Worm (Caenorhabditis elegans) whole organism, L1 larva: ENCODE data around the gene ppm-1.A.

Experiments used
- C16A3.4 ChIP-seq: fragments of 150-350 bp; optimal IDR thresholded peaks from 2 replicates; lab custom pipeline; 2014; ENCODE audit warnings: missing biosample characterization, missing genetic modification characterization
- Y116A8C.19 ChIP-seq: sonication (generic microtip); optimal IDR thresholded peaks from 2 replicates; lab custom pipeline; 2016; ENCODE audit warnings: missing compliant biosample characterization, missing genetic modification characterization, borderline replicate concordance
- aha-1 ChIP-seq: fragments of 150-350 bp; optimal IDR thresholded peaks from 2 replicates; lab custom pipeline; 2014; ENCODE audit warnings: missing biosample characterization, missing genetic modification characterization
- ama-1 ChIP-seq: fragments of 150-350 bp; optimal IDR thresholded peaks from 2 replicates; lab custom pipeline; 2014
- blmp-1 ChIP-seq: fragments of 150-350 bp; optimal IDR thresholded peaks from 2 replicates; lab custom pipeline; 2014; ENCODE audit warnings: missing biosample characterization, missing genetic modification characterization
- ceh-8 ChIP-seq: fragments of 200-800 bp; sonication (Bioruptor generic); optimal IDR thresholded peaks from 2 replicates; lab custom pipeline; 2018; ENCODE audit warnings: mild to moderate bottlenecking, missing genetic modification characterization, moderate library complexity, missing compliant biosample characterization
- ceh-82 ChIP-seq, 3 experiments: fragments of 150-350 bp in 1 of 3; sonication (generic microtip) in 2 of 3; optimal IDR thresholded peaks; 2 replicates each; lab custom pipeline; 2014 to 2017; ENCODE audit warnings: missing biosample characterization in 3 of 3, missing genetic modification characterization in 3 of 3
- dpl-1 ChIP-seq, 3 experiments: fragments of 150-350 bp in 2 of 3; sonication (generic microtip) in 1 of 3; optimal IDR thresholded peaks; 2 replicates each; lab custom pipeline; 2014 to 2017; ENCODE audit warnings: missing biosample characterization in 3 of 3, missing genetic modification characterization in 3 of 3, missing genetic modification reagents in 3 of 3
- dsc-1 ChIP-seq: sonication (generic microtip); optimal IDR thresholded peaks from 2 replicates; lab custom pipeline; 2016; ENCODE audit warnings: mild to moderate bottlenecking, missing genetic modification characterization, missing compliant biosample characterization
- ets-5 ChIP-seq: fragments of 200-800 bp; sonication (Bioruptor generic); IDR thresholded peaks from 2 replicates; pipeline ENCODE4 v1.3.6; 2022; ENCODE audit warnings: missing genetic modification characterization, missing compliant biosample characterization
- fkh-10 ChIP-seq: sonication (generic microtip); optimal IDR thresholded peaks from 2 replicates; lab custom pipeline; 2017; ENCODE audit warnings: missing biosample characterization, missing genetic modification reagents, missing genetic modification characterization
- hlh-17 ChIP-seq: fragments of 200-800 bp; sonication (Bioruptor generic); optimal IDR thresholded peaks from 2 replicates; lab custom pipeline; 2018; ENCODE audit warnings: missing genetic modification characterization, mild to moderate bottlenecking, missing compliant biosample characterization, moderate library complexity, borderline replicate concordance
- jun-1 ChIP-seq: fragments of 150-350 bp; optimal IDR thresholded peaks from 2 replicates; lab custom pipeline; 2014; ENCODE audit warnings: missing biosample characterization, missing genetic modification reagents, missing genetic modification characterization
- lin-13 ChIP-seq: fragments of 150-350 bp; optimal IDR thresholded peaks from 2 replicates; lab custom pipeline; 2014; ENCODE audit warnings: missing biosample characterization, missing genetic modification reagents, missing genetic modification characterization
- lin-14 ChIP-seq: fragments of 200-800 bp; sonication (Bioruptor generic); optimal IDR thresholded peaks from 2 replicates; lab custom pipeline; 2018; ENCODE audit warnings: mild to moderate bottlenecking, missing genetic modification characterization, moderate library complexity, missing compliant biosample characterization
- lin-15B ChIP-seq: fragments of 150-350 bp; sonication (generic microtip); optimal IDR thresholded peaks from 3 replicates; lab custom pipeline; 2014; ENCODE audit warnings: missing biosample characterization, missing genetic modification characterization
- lir-3 ChIP-seq: sonication (generic microtip); optimal IDR thresholded peaks from 2 replicates; lab custom pipeline; 2016; ENCODE audit warnings: mild to moderate bottlenecking, missing genetic modification characterization, moderate library complexity, missing compliant biosample characterization; ENCODE audit not compliant: poor library complexity
- lsy-2 ChIP-seq, 2 experiments: fragments of 150-350 bp; optimal IDR thresholded peaks; 2 replicates each; lab custom pipeline; 2014; ENCODE audit warnings: missing biosample characterization in 2 of 2, missing genetic modification characterization in 2 of 2
- mef-2 ChIP-seq: fragments of 150-350 bp; optimal IDR thresholded peaks from 2 replicates; lab custom pipeline; 2014; ENCODE audit warnings: missing biosample characterization, missing genetic modification characterization
- mep-1 ChIP-seq: fragments of 150-350 bp; optimal IDR thresholded peaks from 2 replicates; lab custom pipeline; 2014; ENCODE audit warnings: missing biosample characterization, missing genetic modification characterization
- nhr-12 ChIP-seq: sonication (generic microtip); optimal IDR thresholded peaks from 2 replicates; lab custom pipeline; 2017; ENCODE audit warnings: missing biosample characterization, missing genetic modification characterization
- nhr-20 ChIP-seq: sonication (generic microtip); optimal IDR thresholded peaks from 2 replicates; lab custom pipeline; 2016; ENCODE audit warnings: mild to moderate bottlenecking, missing genetic modification characterization, missing compliant biosample characterization
- nhr-28 ChIP-seq: fragments of 150-350 bp; optimal IDR thresholded peaks from 2 replicates; lab custom pipeline; 2014; ENCODE audit warnings: missing biosample characterization, missing genetic modification characterization
- nhr-47 ChIP-seq: sonication (generic microtip); optimal IDR thresholded peaks from 2 replicates; lab custom pipeline; 2016; ENCODE audit warnings: mild to moderate bottlenecking, missing genetic modification characterization, moderate library complexity, missing compliant biosample characterization
- nhr-71 ChIP-seq: sonication (generic microtip); optimal IDR thresholded peaks from 2 replicates; lab custom pipeline; 2016; ENCODE audit warnings: mild to moderate bottlenecking, missing genetic modification characterization, moderate library complexity, missing compliant biosample characterization
- nhr-85 ChIP-seq: sonication (generic microtip); peaks from one replicate; lab custom pipeline; 2016; ENCODE audit warnings: missing genetic modification characterization, inconsistent platforms, missing compliant biosample characterization
- nhr-90 ChIP-seq: sonication (generic microtip); optimal IDR thresholded peaks from 2 replicates; lab custom pipeline; 2016; ENCODE audit warnings: mild to moderate bottlenecking, missing genetic modification characterization, missing compliant biosample characterization; ENCODE audit not compliant: poor library complexity
- pax-3 ChIP-seq: fragments of 200-800 bp; sonication (Bioruptor generic); optimal IDR thresholded peaks from 2 replicates; lab custom pipeline; 2018; ENCODE audit warnings: mild to moderate bottlenecking, missing genetic modification characterization, moderate library complexity, missing compliant biosample characterization
- rnt-1 ChIP-seq: sonication (generic microtip); optimal IDR thresholded peaks from 2 replicates; lab custom pipeline; 2016; ENCODE audit warnings: mild to moderate bottlenecking, missing genetic modification characterization, moderate library complexity, missing compliant biosample characterization
- skn-1 ChIP-seq: fragments of 150-350 bp; optimal IDR thresholded peaks from 2 replicates; lab custom pipeline; 2014; ENCODE audit warnings: missing biosample characterization, missing genetic modification characterization
- snpc-4 ChIP-seq: fragments of 150-350 bp; optimal IDR thresholded peaks from 2 replicates; lab custom pipeline; 2014; ENCODE audit warnings: missing biosample characterization, missing genetic modification characterization
- tbx-2 ChIP-seq: sonication (generic microtip); optimal IDR thresholded peaks from 2 replicates; lab custom pipeline; 2016; ENCODE audit warnings: missing genetic modification characterization, missing compliant biosample characterization
- unc-130 ChIP-seq: fragments of 150-350 bp; optimal IDR thresholded peaks from 2 replicates; lab custom pipeline; 2017; ENCODE audit warnings: missing biosample characterization, missing genetic modification characterization, inconsistent platforms
- unc-30 ChIP-seq: sonication (generic microtip); optimal IDR thresholded peaks from 2 replicates; lab custom pipeline; 2017; ENCODE audit warnings: missing biosample characterization, missing genetic modification characterization
- unc-62 ChIP-seq: fragments of 150-350 bp; optimal IDR thresholded peaks from 2 replicates; lab custom pipeline; 2014; ENCODE audit warnings: missing biosample characterization, missing genetic modification reagents, missing genetic modification characterization
- unc-98 ChIP-seq: fragments of 200-800 bp; sonication (Bioruptor generic); IDR thresholded peaks from 2 replicates; pipeline ENCODE4 v1.3.6; 2022; ENCODE audit warnings: missing genetic modification characterization, missing compliant biosample characterization

Gene ppm-1.A

ce11 chrV:10525902-10526301 is 10.3 kb downstream of the ppm-1.A start, which contains the start of the genes C35A5.8 and hda-11 (continued):
- TF ChIP-seq Y116A8C.19 (tag; lab: Kevin White, UChicago) (peak; percentile 65), nhr-71 (tag; lab: Kevin White, UChicago) (peak; percentile 88), ama-1 (lab: Kevin White, UChicago) (no peak), nhr-90 (tag; lab: Kevin White, UChicago) (peak; percentile 91), aha-1 (tag; lab: Kevin White, UChicago) (no peak), nhr-85 (peak; percentile 92), blmp-1 (tag; lab: Kevin White, UChicago) (peak; percentile 46), lin-13 (peak; percentile 36), ceh-82 (tag; optimal IDR thresholded peaks at IDR 0.05; lab: Kevin White, UChicago) (peak; percentile 46 to 59 (median 51)), nhr-12 (tag; lab: Kevin White, UChicago) (no peak), dpl-1 (GFP tag; optimal IDR thresholded peaks at IDR 0.05; lab: Kevin White, UChicago) (peak; percentile 64 to 75 (median 71)), dsc-1 (tag; lab: Kevin White, UChicago) (peak; percentile 88), lin-15B (tag; lab: Kevin White, UChicago) (peak; percentile 8)

- TF ChIP-seq dsc-1 (tag; lab: Kevin White, UChicago) (no peak), lin-14 (GFP tag; lab: Kevin White, UChicago) (peak; percentile 24), nhr-90 (tag; lab: Kevin White, UChicago) (no peak), fkh-10 (GFP tag; lab: Kevin White, UChicago) (peak; percentile 51)
These were observed 19.5 kb downstream of the ppm-1.A start for ce11 chrV:10516702-10517101.

- TF ChIP-seq unc-62 (no peak), nhr-12 (tag; lab: Kevin White, UChicago) (no peak), jun-1 (tag; lab: Kevin White, UChicago) (no peak), unc-98 (GFP tag; lab: Robert Waterston, UW) (no peak), nhr-28 (tag; lab: Kevin White, UChicago) (no peak), ama-1 (lab: Kevin White, UChicago) (no peak), C16A3.4 (tag; lab: Kevin White, UChicago) (no peak), lin-13 (no peak), ceh-82 (tag; optimal IDR thresholded peaks at IDR 0.05; lab: Kevin White, UChicago) (no peak), tbx-2 (tag; lab: Kevin White, UChicago) (no peak), rnt-1 (tag; lab: Kevin White, UChicago) (no peak), lsy-2 (tag; optimal IDR thresholded peaks at IDR 0.05; lab: Kevin White, UChicago) (no peak)
These were observed 21.9 kb downstream of the ppm-1.A start, which contains the start of gene dmsr-8 for ce11 chrV:10514271-10514670. TSS of gene dmsr-8 (minus strand) at chrV:10514371.

- no peak for TF ChIP-seq C16A3.4 (tag; lab: Kevin White, UChicago)
- TF ChIP-seq blmp-1 (tag; lab: Kevin White, UChicago), result peak; percentile 30
- TF ChIP-seq ceh-8 (GFP tag; lab: Kevin White, UChicago), result no peak
- peak; percentile 4 for TF ChIP-seq skn-1
- TF ChIP-seq nhr-71 (tag; lab: Kevin White, UChicago), result peak; percentile 20
- TF ChIP-seq unc-30, result no peak
- peak; percentile 22 for TF ChIP-seq rnt-1 (tag; lab: Kevin White, UChicago)
- TF ChIP-seq lin-14 (GFP tag; lab: Kevin White, UChicago), result peak; percentile 30
- peak; percentile 5 for TF ChIP-seq nhr-20 (tag; lab: Kevin White, UChicago)
These were observed 27.3 kb downstream of the ppm-1.A start, which contains the start of gene C35A5.6 for ce11 chrV:10508855-10509254. TSS of gene C35A5.6 (plus strand) at chrV:10509137.

- TF ChIP-seq mep-1 (tag; lab: Kevin White, UChicago), result no peak
- TF ChIP-seq ets-5 (GFP tag; lab: Robert Waterston, UW), result no peak
These were observed 30.6 kb downstream of the ppm-1.A start, which contains the start of gene C35A5.5 for ce11 chrV:10505553-10505952. TSS of gene C35A5.5 (plus strand) at chrV:10505853.

ce11 chrV:10503893-10504292 is 32.3 kb downstream of the ppm-1.A start, which contains the start of gene C35A5.10:
TSS of gene C35A5.10 (plus strand) at chrV:10504193.
- TF ChIP-seq pax-3 (tag; lab: Kevin White, UChicago), result no peak
- TF ChIP-seq rnt-1 (tag; lab: Kevin White, UChicago), result no peak
- TF ChIP-seq snpc-4 (tag; lab: Kevin White, UChicago), result no peak
- TF ChIP-seq jun-1 (tag; lab: Kevin White, UChicago), result no peak
- TF ChIP-seq lir-3 (tag; lab: Kevin White, UChicago), result no peak
- TF ChIP-seq mef-2 (tag; lab: Kevin White, UChicago), result no peak
- no peak for TF ChIP-seq unc-130 (tag; lab: Kevin White, UChicago)
- TF ChIP-seq hlh-17, result no peak
- TF ChIP-seq nhr-85, result no peak
- no peak for TF ChIP-seq nhr-47 (tag; lab: Kevin White, UChicago)
